Worm (Caenorhabditis elegans): ENCODE data around the gene mpst-7.

mpst-7 gene

DNA sequence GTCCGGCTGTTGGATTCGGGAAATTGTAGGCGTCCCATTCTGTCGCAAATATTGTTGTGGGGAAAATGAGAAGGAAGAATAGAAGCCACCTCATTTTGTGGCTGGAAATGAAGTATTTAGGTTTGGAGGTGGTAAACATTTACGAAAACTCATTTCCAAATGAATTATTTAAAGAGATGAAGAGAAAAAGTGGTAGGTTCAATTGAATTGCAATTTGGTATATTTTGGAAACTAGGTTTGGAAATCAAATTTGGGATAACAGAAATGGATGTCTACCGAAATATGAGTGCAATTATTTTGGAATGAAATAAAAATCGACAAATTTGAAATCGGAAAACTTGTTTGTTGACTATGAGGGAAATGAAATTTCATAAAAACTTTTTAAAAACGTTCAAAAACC lies 47.9 kb upstream of the mpst-7 start, which contains the start of gene F15B9.10:
Gene F15B9.10 (minus strand): TSS at position 101 of the 400 bp plus-strand sequence.
- TF ChIP-seq aly-2 (tag; optimal IDR thresholded peaks at IDR 0.05) (no peak), mbf-1 (tag; optimal IDR thresholded peaks at IDR 0.05) (no peak), lin-13 (GFP tag; optimal IDR thresholded peaks at IDR 0.05) (no peak), unc-55 (GFP tag; optimal IDR thresholded peaks at IDR 0.05) (no peak), sem-4 (tag; optimal IDR thresholded peaks at IDR 0.05) (no peak), R02D3.7 (tag; optimal IDR thresholded peaks at IDR 0.05) (no peak), zag-1 (tag; optimal IDR thresholded peaks at IDR 0.05) (no peak), Y55F3AM.14 (GFP tag; optimal IDR thresholded peaks at IDR 0.05) (no peak), ZK546.5 (tag; optimal IDR thresholded peaks at IDR 0.05) (no peak), ztf-1 (GFP tag; conservative IDR thresholded peaks at IDR 0.05) (no peak), elt-3 (tag; optimal IDR thresholded peaks at IDR 0.05) (no peak), lin-11 (tag; optimal IDR thresholded peaks at IDR 0.05) (no peak), nhr-23 (tag; optimal IDR thresholded peaks at IDR 0.05) (no peak), nhr-12 (tag; optimal IDR thresholded peaks at IDR 0.05) (no peak), F13H6.1 (tag; optimal IDR thresholded peaks at IDR 0.05) (no peak), ztf-4 (tag; optimal IDR thresholded peaks at IDR 0.05) (no peak), peb-1 (tag; optimal IDR thresholded peaks at IDR 0.05) (no peak), crh-2 (tag; optimal IDR thresholded peaks at IDR 0.05) (no peak), nhr-77 (tag; optimal IDR thresholded peaks at IDR 0.05) (no peak), sma-3 (GFP tag; optimal IDR thresholded peaks at IDR 0.05) (no peak)

DNA sequence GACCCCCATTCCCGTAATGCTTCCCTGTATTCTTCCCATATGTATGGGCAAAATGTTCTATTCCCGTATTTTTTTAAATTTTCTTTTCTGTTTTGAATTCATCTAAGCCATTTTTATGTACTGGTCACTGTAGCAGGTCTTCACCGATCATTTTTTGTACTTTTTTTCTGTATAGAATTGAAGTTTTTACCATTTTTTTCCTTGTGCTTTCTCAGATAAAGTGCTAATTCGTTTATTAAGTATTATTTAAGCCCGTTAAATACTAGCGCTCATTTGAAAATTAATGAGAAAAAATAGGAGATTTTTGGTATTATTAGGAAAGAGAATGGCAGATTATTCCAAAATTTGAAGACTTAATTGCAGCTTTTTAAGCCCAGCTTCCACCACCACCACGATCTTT lies 45.8 kb upstream of the mpst-7 start:
- TF ChIP-seq sma-3 (GFP tag; optimal IDR thresholded peaks at IDR 0.05) (no peak), nhr-25 (tag; optimal IDR thresholded peaks at IDR 0.05) (no peak), nhr-6 (tag; optimal IDR thresholded peaks at IDR 0.05) (no peak), blmp-1 (tag; optimal IDR thresholded peaks at IDR 0.05; ENCODE audit: insufficient read depth) (no peak), unc-55 (GFP tag; optimal IDR thresholded peaks at IDR 0.05) (no peak), ama-1 (optimal IDR thresholded peaks at IDR 0.05) (no peak)

DNA sequence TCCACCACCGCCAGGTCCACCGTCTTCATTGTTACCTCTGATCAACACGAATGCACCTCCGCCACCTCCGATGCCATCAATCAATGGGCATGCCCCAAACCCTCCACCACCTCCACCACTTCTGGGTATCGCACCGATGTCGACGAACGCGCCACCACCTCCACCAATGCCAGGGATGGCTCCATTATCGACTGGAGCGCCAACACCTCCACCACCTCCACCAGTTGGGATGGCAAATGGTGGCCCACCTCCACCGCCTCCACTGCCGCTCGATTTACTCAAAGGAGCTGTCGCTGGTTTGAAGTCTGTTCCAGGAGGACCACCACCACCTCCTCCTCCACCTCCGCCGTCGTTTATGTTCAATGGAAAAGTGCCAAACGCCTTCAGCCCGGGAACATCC lies 43.4 kb upstream of the mpst-7 start:
- no peak for TF ChIP-seq nhr-21 (tag; optimal IDR thresholded peaks at IDR 0.05)
- no peak for TF ChIP-seq sma-9 (GFP tag; optimal IDR thresholded peaks at IDR 0.05)
- no peak for TF ChIP-seq sma-9 (tag; optimal IDR thresholded peaks at IDR 0.05)
- TF ChIP-seq nhr-12 (tag; optimal IDR thresholded peaks at IDR 0.05) = no peak
- TF ChIP-seq gmeb-1 (tag; optimal IDR thresholded peaks at IDR 0.05) = no peak
- TF ChIP-seq dmd-4 (tag; optimal IDR thresholded peaks at IDR 0.05) = no peak
- TF ChIP-seq C34F6.9 (tag; optimal IDR thresholded peaks at IDR 0.05) = no peak
- TF ChIP-seq snpc-4 (tag; optimal IDR thresholded peaks at IDR 0.05) = no peak
- TF ChIP-seq blmp-1 (tag; optimal IDR thresholded peaks at IDR 0.05; ENCODE audit: insufficient read depth) = no peak
- no peak for TF ChIP-seq ceh-16 (tag; optimal IDR thresholded peaks at IDR 0.05)
- no peak for TF ChIP-seq lin-39 (tag; optimal IDR thresholded peaks at IDR 0.05)
- TF ChIP-seq lsy-2 (tag; optimal IDR thresholded peaks at IDR 0.05) = no peak
- TF ChIP-seq skn-1 (tag; optimal IDR thresholded peaks at IDR 0.05) = no peak
- no peak for TF ChIP-seq nhr-77 (tag; optimal IDR thresholded peaks at IDR 0.05)
- no peak for TF ChIP-seq crh-2 (tag; optimal IDR thresholded peaks at IDR 0.05)
- no peak for TF ChIP-seq ztf-4 (tag; optimal IDR thresholded peaks at IDR 0.05)
- no peak for TF ChIP-seq nhr-11 (tag; optimal IDR thresholded peaks at IDR 0.05)
- no peak for TF ChIP-seq sem-4 (tag; optimal IDR thresholded peaks at IDR 0.05)
- no peak for TF ChIP-seq unc-55 (GFP tag; optimal IDR thresholded peaks at IDR 0.05)

- TF ChIP-seq nhr-23 (tag; optimal IDR thresholded peaks at IDR 0.05) (no peak), zag-1 (tag; optimal IDR thresholded peaks at IDR 0.05) (peak; percentile 13), sma-9 (GFP tag; optimal IDR thresholded peaks at IDR 0.05) (peak; percentile 74), sma-9 (tag; optimal IDR thresholded peaks at IDR 0.05) (no peak), mbf-1 (tag; optimal IDR thresholded peaks at IDR 0.05) (no peak), nhr-21 (tag; optimal IDR thresholded peaks at IDR 0.05) (peak; percentile 57), lin-13 (GFP tag; optimal IDR thresholded peaks at IDR 0.05) (no peak), Y55F3AM.14 (GFP tag; optimal IDR thresholded peaks at IDR 0.05) (peak; percentile 1), crh-2 (tag; optimal IDR thresholded peaks at IDR 0.05) (peak; percentile 74), lin-11 (tag; optimal IDR thresholded peaks at IDR 0.05) (peak; percentile 52), gmeb-1 (tag; optimal IDR thresholded peaks at IDR 0.05) (peak; percentile 56), C34F6.9 (tag; optimal IDR thresholded peaks at IDR 0.05) (peak; percentile 57), ztf-4 (tag; optimal IDR thresholded peaks at IDR 0.05) (no peak), nhr-129 (tag; optimal IDR thresholded peaks at IDR 0.05) (peak; percentile 93), snpc-4 (tag; optimal IDR thresholded peaks at IDR 0.05) (peak; percentile 6), fos-1 (tag; optimal IDR thresholded peaks at IDR 0.05) (peak; percentile 51), unc-55 (GFP tag; optimal IDR thresholded peaks at IDR 0.05) (peak; percentile 67), nhr-10 (tag; optimal IDR thresholded peaks at IDR 0.05) (no peak), ceh-16 (tag; optimal IDR thresholded peaks at IDR 0.05) (peak; percentile 44), lsy-2 (tag; optimal IDR thresholded peaks at IDR 0.05) (peak; percentile 52 to 63), nhr-25 (tag; optimal IDR thresholded peaks at IDR 0.05) (peak; percentile 46), unc-39 (tag; optimal IDR thresholded peaks at IDR 0.05) (no peak), ceh-82 (tag; optimal IDR thresholded peaks at IDR 0.05) (no peak), R02D3.7 (tag; optimal IDR thresholded peaks at IDR 0.05) (no peak), egl-27 (tag; optimal IDR thresholded peaks at IDR 0.05) (peak; percentile 58), mab-5 (tag; optimal IDR thresholded peaks at IDR 0.05) (no peak), mdl-1 (tag; optimal IDR thresholded peaks at IDR 0.05) (peak in 1 of 2 experiments; percentile 5), sma-3 (GFP tag; optimal IDR thresholded peaks at IDR 0.05) (peak; percentile 71), F13H6.1 (tag; optimal IDR thresholded peaks at IDR 0.05) (peak; percentile 70)
These were observed 42.4 kb upstream of the mpst-7 start for ce11 chrV:13003378-13003777.
